Worm (Caenorhabditis elegans): Measurements from ENCODE around the gene F32E10.5.
"Not testable (repeated sequence)": the region's sequence is repeated elsewhere in the genome, so short reads cannot be mapped to it uniquely, and the experiment has no call there.

Gene F32E10.5

DNA sequence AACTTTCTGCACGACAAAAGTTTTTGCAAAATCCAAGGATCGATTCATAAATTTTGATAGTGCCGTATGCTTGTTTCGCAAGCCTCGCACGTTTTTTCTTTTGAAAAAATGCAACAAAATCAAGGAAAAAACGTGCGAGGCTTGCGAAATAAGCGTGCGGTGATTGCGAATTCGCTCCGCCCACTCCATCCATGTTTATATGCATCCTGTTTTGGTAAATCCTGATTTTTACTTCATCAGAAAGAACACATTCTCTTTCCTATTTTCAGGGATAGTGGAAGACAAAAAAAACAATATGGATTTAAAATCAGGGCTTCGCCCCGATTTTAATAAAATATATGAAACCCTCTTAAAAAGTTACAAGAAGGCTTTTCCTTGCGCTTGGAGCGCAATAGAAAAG, 14.3 kb downstream of the F32E10.5 start, which contains the start of gene F32E10.9:
F32E10.9 (minus strand) TSS at position 101 of the 400 bp plus-strand sequence.
- TF ChIP-seq gmeb-2, pat-9, pha-4 (tag; optimal IDR thresholded peaks at IDR 0.05): not testable (repeated sequence)

DNA sequence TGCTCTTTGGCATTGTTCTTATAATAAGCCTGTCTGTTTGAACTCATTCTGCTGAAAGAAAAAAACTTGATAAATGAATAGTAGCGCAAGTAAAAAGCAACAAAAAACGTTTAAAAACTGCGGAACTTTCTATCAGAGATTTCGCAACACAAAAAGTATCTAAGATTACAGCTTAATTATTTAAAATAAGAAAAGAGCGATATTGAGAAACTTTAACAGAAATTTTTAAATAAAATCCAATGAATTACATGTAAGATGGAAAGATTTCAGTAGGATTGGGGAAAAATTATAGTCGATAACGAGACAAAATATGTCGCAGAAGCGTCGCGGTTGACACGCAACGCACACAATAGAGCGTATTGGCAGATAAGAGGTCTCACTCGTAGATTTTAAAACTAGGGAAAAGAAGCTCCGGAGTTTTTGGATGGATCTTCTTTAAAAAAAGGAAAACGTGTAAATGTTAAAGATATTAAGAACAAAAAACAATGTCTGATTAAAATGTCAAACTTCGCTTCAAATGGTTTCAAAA, 16.5 kb downstream of the F32E10.5 start, which contains the start of gene ima-3:
ima-3 (minus strand) TSS at position 51 of the 529 bp plus-strand sequence.
- TF ChIP-seq sox-4 (tag; optimal IDR thresholded peaks at IDR 0.05) (no peak), unc-42 (tag; optimal IDR thresholded peaks at IDR 0.05) (peak; percentile 20), nfya-1 (tag; optimal IDR thresholded peaks at IDR 0.05) (peak; percentile 2), tbx-2 (tag; optimal IDR thresholded peaks at IDR 0.05) (peak; percentile 35), zip-5 (tag; optimal IDR thresholded peaks at IDR 0.05) (peak; percentile 7), ceh-31 (tag; optimal IDR thresholded peaks at IDR 0.05) (peak; percentile 47), elt-2 (tag; optimal IDR thresholded peaks at IDR 0.05) (peak; percentile 45), eyg-1 (tag; optimal IDR thresholded peaks at IDR 0.05) (no peak)

DNA sequence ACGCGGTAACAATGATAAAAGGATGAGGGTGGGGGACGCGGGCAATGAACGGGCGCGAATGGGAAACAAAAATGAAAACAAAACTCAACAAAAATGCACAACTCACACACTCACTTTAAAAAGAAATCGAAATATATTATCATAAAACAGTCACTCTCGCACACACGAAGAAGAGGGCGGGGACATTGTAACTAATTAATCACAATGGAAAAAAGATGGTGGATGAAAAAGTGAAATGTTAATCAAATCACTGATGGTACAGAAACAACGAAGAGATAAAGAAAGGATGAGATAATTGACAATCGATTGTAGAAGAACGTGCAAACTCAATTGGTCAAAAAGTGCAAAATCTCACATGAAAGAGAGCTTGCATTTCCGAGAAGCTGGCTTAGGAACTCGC, 18.9 kb downstream of the F32E10.5 start:
- no peak for TF ChIP-seq sox-4 (tag; optimal IDR thresholded peaks at IDR 0.05)
- no peak for TF ChIP-seq ets-4 (tag; optimal IDR thresholded peaks at IDR 0.05)
- TF ChIP-seq ceh-24 (tag; optimal IDR thresholded peaks at IDR 0.05) = no peak
- TF ChIP-seq hlh-15 (tag; optimal IDR thresholded peaks at IDR 0.05) = no peak
- no peak for TF ChIP-seq hlh-8 (tag; optimal IDR thresholded peaks at IDR 0.05)
- no peak for TF ChIP-seq ztf-16 (tag; optimal IDR thresholded peaks at IDR 0.05)
- no peak for TF ChIP-seq eyg-1 (tag; optimal IDR thresholded peaks at IDR 0.05)
- no peak for TF ChIP-seq gmeb-2 (tag; optimal IDR thresholded peaks at IDR 0.05)
- TF ChIP-seq syd-9 (tag; optimal IDR thresholded peaks at IDR 0.05) = no peak
- no peak for TF ChIP-seq ahr-1 (tag; optimal IDR thresholded peaks at IDR 0.05)
- no peak for TF ChIP-seq ref-2 (tag; optimal IDR thresholded peaks at IDR 0.05)
- TF ChIP-seq unc-86 (tag; optimal IDR thresholded peaks at IDR 0.05) = no peak
- TF ChIP-seq ceh-14 (tag; optimal IDR thresholded peaks at IDR 0.05) = no peak
- no peak for TF ChIP-seq pros-1 (tag; optimal IDR thresholded peaks at IDR 0.05)
- TF ChIP-seq odd-2 (tag; optimal IDR thresholded peaks at IDR 0.05) = no peak
- TF ChIP-seq npax-4 (tag; optimal IDR thresholded peaks at IDR 0.05) = no peak
- TF ChIP-seq ceh-22 (tag; optimal IDR thresholded peaks at IDR 0.05) = no peak

DNA sequence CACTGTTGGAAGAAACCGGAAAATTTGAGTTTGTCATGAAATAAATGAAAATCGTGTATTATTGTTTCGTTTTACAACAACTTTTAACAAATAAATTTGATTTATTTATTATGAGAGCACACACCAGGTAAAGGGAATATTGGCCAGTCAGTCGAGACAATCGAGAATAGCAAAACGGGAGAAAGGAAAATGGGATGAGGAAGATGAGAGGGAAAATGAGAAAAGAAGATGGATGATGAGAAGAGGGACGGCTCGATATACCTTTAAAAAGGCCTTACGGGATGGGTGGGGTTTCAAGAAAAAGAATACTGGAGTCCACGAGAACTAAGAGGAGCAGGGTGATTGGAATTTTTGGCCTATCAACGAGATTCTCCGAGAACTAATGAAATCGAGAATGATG, 19.5 kb downstream of the F32E10.5 start:
- TF ChIP-seq ets-4 (tag; optimal IDR thresholded peaks at IDR 0.05) = no peak

DNA sequence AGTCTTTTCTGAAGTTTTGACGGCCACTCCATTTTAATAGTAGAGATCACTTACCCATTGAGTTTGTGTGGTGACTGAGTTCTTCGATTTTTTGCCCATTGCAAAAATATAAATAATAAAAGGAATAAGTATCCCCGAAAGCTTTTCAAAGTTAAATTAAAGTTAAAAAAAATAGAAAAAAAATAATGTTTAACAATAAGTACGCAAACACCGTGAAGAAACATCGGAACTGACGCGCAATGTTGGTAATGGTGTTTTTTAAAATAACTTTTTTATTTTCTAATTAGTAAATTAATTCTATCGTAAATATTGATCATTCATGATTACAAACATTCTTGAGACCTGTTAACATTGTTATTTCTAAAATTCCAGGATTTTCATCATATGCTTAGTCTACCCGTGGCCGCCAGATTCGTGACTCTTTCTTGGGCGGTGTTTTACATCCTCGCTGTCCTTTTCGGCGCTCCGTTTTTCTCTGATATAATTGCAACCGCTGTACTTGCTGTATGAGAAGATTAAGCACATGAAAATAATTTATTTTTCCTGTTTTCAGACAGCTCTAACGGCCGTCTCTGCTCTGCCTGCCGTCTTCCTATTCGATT, 21.8 kb downstream of the F32E10.5 start, which contains the start of the genes F49E8.7, F49E8.8 and nprl-2:
F49E8.7 (minus strand) TSS at position 101 of the 602 bp plus-strand sequence.
F49E8.8 (plus strand) TSS at position 373 of the 602 bp plus-strand sequence.
nprl-2 (plus strand) TSS at position 552 of the 602 bp plus-strand sequence.
- no peak for TF ChIP-seq fkh-6 (tag; optimal IDR thresholded peaks at IDR 0.05)
- TF ChIP-seq ceh-9 (tag; optimal IDR thresholded peaks at IDR 0.05) = no peak
- no peak for TF ChIP-seq hlh-13 (GFP tag; optimal IDR thresholded peaks at IDR 0.05)
- TF ChIP-seq hlh-8 (tag; optimal IDR thresholded peaks at IDR 0.05) = no peak
- TF ChIP-seq tbx-7 (tag; optimal IDR thresholded peaks at IDR 0.05) = no peak
- no peak for TF ChIP-seq ttx-3 (tag; optimal IDR thresholded peaks at IDR 0.05)
- TF ChIP-seq ceh-48 (tag; optimal IDR thresholded peaks at IDR 0.05) = no peak
- TF ChIP-seq fkh-10 (GFP tag; optimal IDR thresholded peaks at IDR 0.05) = no peak

DNA sequence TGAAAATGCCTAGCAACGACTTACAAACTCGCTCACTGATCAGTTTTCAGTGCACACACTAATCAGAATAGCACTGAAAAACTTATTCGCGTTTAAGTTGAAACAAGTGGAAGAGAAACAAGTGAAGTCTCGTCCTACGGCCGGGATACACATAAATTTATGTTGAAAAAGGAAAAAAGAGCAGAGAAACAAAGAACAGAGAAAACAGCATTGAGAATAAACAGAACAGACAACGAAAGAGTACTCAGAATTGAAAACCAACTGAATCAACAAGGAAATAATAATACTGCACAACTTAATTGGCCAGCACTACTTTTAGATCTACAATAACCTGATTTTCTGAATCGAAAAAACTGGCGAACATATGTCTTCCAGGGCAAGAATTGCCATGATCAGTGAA, 23.8 kb downstream of the F32E10.5 start, which contains the start of gene F49E8.6:
F49E8.6 (minus strand) TSS at position 317 of the 400 bp plus-strand sequence.
- TF ChIP-seq dve-1 (tag; optimal IDR thresholded peaks at IDR 0.05) (no peak), hlh-13 (GFP tag; optimal IDR thresholded peaks at IDR 0.05) (no peak), ceh-6 (GFP tag; optimal IDR thresholded peaks at IDR 0.05) (no peak), C08G9.2 (tag; optimal IDR thresholded peaks at IDR 0.05) (no peak), unc-3 (GFP tag; conservative IDR thresholded peaks at IDR 0.05) (no peak), unc-3 (tag; optimal IDR thresholded peaks at IDR 0.05) (no peak), unc-42 (tag; optimal IDR thresholded peaks at IDR 0.05) (no peak)
